Fruit fly (Drosophila melanogaster) whole organism: Measurements from ENCODE around the gene Hnf4.

ENCODE experiments used
- CG8478 ChIP-seq: fragments of >200 bp; optimal IDR thresholded peaks from 2 replicates; lab custom pipeline; 2018; ENCODE audit warnings: inconsistent platforms
- EcR ChIP-seq, 2 experiments: fragments of >200 bp; optimal IDR thresholded peaks; 2 replicates each; lab custom pipeline; 2017; ENCODE audit warnings: missing biosample characterization in 2 of 2, missing genetic modification characterization in 2 of 2, missing genetic modification reagents in 2 of 2
- pan ChIP-seq: fragments of >200 bp; optimal IDR thresholded peaks from 2 replicates; lab custom pipeline; 2017
- usp ChIP-seq: fragments of >200 bp; optimal IDR thresholded peaks from 2 replicates; lab custom pipeline; 2017; ENCODE audit warnings: missing biosample characterization, missing genetic modification characterization, mixed read lengths

dm6 chr2L:8743082-8743481, 33.7 kb upstream of the Hnf4 start:
- TF ChIP-seq CG8478 (lab: Kevin White, UChicago) (no peak), usp (GFP tag; lab: Kevin White, UChicago) (no peak), pan (lab: Kevin White, UChicago) (no peak), EcR (GFP tag; optimal IDR thresholded peaks at IDR 0.05; lab: Kevin White, UChicago) (no peak)
